Fruit fly (Drosophila melanogaster): ENCODE results near the gene CG13962.

CG13962 gene

dm6 chr2L:19814432-19814831, at the start of gene CG13962:
Gene CG13962, minus strand, starts transcription at chr2L:19814532.
- no peak for TF ChIP-seq eg (GFP tag; IDR thresholded peaks at IDR 0.05)
- TF ChIP-seq CG8632 (GFP tag; optimal IDR thresholded peaks at IDR 0.05): no peak
- no peak for TF ChIP-seq Eip75B (GFP tag; optimal IDR thresholded peaks at IDR 0.05)
- no peak for TF ChIP-seq ss (GFP tag; optimal IDR thresholded peaks at IDR 0.05)
- TF ChIP-seq svp (GFP tag): no peak
- no peak for TF ChIP-seq CG11294 (GFP tag; IDR thresholded peaks at IDR 0.05)
- no peak for TF ChIP-seq CG6276 (GFP tag; optimal IDR thresholded peaks at IDR 0.05)
- no peak for TF ChIP-seq CG1621 (tag; optimal IDR thresholded peaks at IDR 0.05)
- TF ChIP-seq Sox14 (GFP tag; optimal IDR thresholded peaks at IDR 0.05): no peak
- no peak for TF ChIP-seq CG11762 (GFP tag; optimal IDR thresholded peaks at IDR 0.05; ENCODE audit: insufficient read depth)
- TF ChIP-seq Ets21C (GFP tag; optimal IDR thresholded peaks at IDR 0.05): no peak
- no peak for TF ChIP-seq topi (GFP tag; optimal IDR thresholded peaks at IDR 0.05)
- no peak for TF ChIP-seq CG4318 (GFP tag; optimal IDR thresholded peaks at IDR 0.05)
- TF ChIP-seq Hr39 (GFP tag; optimal IDR thresholded peaks at IDR 0.05): no peak
- TF ChIP-seq esn (GFP tag; optimal IDR thresholded peaks at IDR 0.05): no peak
- no peak for TF ChIP-seq CG6854 (GFP tag; optimal IDR thresholded peaks at IDR 0.05)
- no peak for TF ChIP-seq Met (GFP tag; optimal IDR thresholded peaks at IDR 0.05)
- TF ChIP-seq CG16779 (tag; optimal IDR thresholded peaks at IDR 0.05): no peak
- no peak for TF ChIP-seq Blimp-1 (GFP tag; optimal IDR thresholded peaks at IDR 0.05)
- TF ChIP-seq dsx (GFP tag; optimal IDR thresholded peaks at IDR 0.05; ENCODE audit: poor library complexity, severe bottlenecking): no peak

- TF ChIP-seq salr (GFP tag; optimal IDR thresholded peaks at IDR 0.05) (no peak), CG6854 (GFP tag; optimal IDR thresholded peaks at IDR 0.05) (no peak), Hr38 (GFP tag; optimal IDR thresholded peaks at IDR 0.05) (no peak), CG11294 (GFP tag; IDR thresholded peaks at IDR 0.05) (no peak), ss (GFP tag; optimal IDR thresholded peaks at IDR 0.05) (no peak), CG6792 (GFP tag; optimal IDR thresholded peaks at IDR 0.05) (no peak), Blimp-1 (GFP tag; optimal IDR thresholded peaks at IDR 0.05) (no peak), CG32006 (GFP tag; optimal IDR thresholded peaks at IDR 0.05) (no peak), dac (GFP tag; optimal IDR thresholded peaks at IDR 0.05) (no peak), dsx (GFP tag; optimal IDR thresholded peaks at IDR 0.05; ENCODE audit: poor library complexity, severe bottlenecking) (no peak), CG10669 (GFP tag; optimal IDR thresholded peaks at IDR 0.05) (no peak), Gug (GFP tag; IDR thresholded peaks at IDR 0.05) (no peak), vri (GFP tag; optimal IDR thresholded peaks at IDR 0.05) (no peak), CG11902 (GFP tag; optimal IDR thresholded peaks at IDR 0.05) (no peak), CG9139 (GFP tag; optimal IDR thresholded peaks at IDR 0.05) (no peak), CG1621 (tag; optimal IDR thresholded peaks at IDR 0.05) (no peak), CG8119 (GFP tag; IDR thresholded peaks at IDR 0.05) (no peak)
These were observed 45.4 kb upstream of the CG13962 start for dm6 chr2L:19859746-19860145.

- TF ChIP-seq Hr38 (GFP tag; optimal IDR thresholded peaks at IDR 0.05) (no peak), Sox15 (GFP tag; optimal IDR thresholded peaks at IDR 0.05) (no peak), esn (GFP tag; optimal IDR thresholded peaks at IDR 0.05) (no peak)
These were observed 40.9 kb upstream of the CG13962 start for dm6 chr2L:19855235-19855634.

dm6 chr2L:19850928-19851327, 36.6 kb upstream of the CG13962 start:
- TF ChIP-seq fkh (GFP tag; optimal IDR thresholded peaks at IDR 0.05): no peak
- peak; percentile 50 for TF ChIP-seq svp (GFP tag)

- TF ChIP-seq Sox14 (GFP tag; optimal IDR thresholded peaks at IDR 0.05) (no peak), CG1621 (tag; optimal IDR thresholded peaks at IDR 0.05) (no peak), CG3032 (tag; optimal IDR thresholded peaks at IDR 0.05) (no peak), Smox (GFP tag; optimal IDR thresholded peaks at IDR 0.05) (no peak), Blimp-1 (GFP tag; optimal IDR thresholded peaks at IDR 0.05) (no peak), esn (GFP tag; optimal IDR thresholded peaks at IDR 0.05) (no peak), dac (GFP tag; optimal IDR thresholded peaks at IDR 0.05) (no peak), CG6163 (GFP tag; IDR thresholded peaks at IDR 0.05) (no peak), lz (GFP tag; optimal IDR thresholded peaks at IDR 0.05) (no peak), svp (GFP tag) (no peak), Lpt (GFP tag; optimal IDR thresholded peaks at IDR 0.05) (no peak), CG16779 (tag; optimal IDR thresholded peaks at IDR 0.05) (no peak), ss (GFP tag; optimal IDR thresholded peaks at IDR 0.05) (no peak), Eip78C (GFP tag) (no peak), fd59A (GFP tag; optimal IDR thresholded peaks at IDR 0.05) (no peak), OdsH (GFP tag; optimal IDR thresholded peaks at IDR 0.05) (no peak), fd85E (GFP tag; optimal IDR thresholded peaks at IDR 0.05) (no peak)
These were observed 35.4 kb upstream of the CG13962 start for dm6 chr2L:19849741-19850140.

Measured in whole organism, prepupa.